Fruit fly (Drosophila melanogaster): ENCODE data around the gene phol.

DNA sequence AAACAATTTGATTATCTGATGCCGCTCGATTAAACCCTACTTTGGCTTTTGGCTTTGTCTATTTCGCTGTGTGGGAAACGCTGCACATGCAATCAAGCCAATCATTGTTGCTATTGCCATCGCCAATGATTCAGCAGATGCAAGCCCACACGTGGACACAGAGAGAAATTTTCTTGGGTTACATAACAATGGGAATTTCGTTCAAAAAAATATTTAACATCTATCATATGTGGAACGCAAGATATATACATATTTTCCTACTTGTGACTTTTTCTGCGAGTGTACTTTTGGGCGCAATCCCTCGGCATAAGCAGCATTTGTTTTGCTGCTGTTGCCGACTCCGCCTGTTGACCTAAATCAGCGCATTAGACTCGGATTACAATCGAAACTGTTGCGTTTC is 36.8 kb downstream of the phol start:
- TF ChIP-seq CG8478 (optimal IDR thresholded peaks at IDR 0.05) (no peak), CTCF (optimal IDR thresholded peaks at IDR 0.05) (no peak)

Data from S2 (cell line).